Fruit fly (Drosophila melanogaster) whole organism, embryonic: ENCODE results near the gene CG32023.

Experiments used
- Asciz ChIP-seq: fragments of 200-800 bp; sonication (Bioruptor generic); optimal IDR thresholded peaks from 2 replicates; lab custom pipeline; 2017; ENCODE audit warnings: missing biosample characterization, mild to moderate bottlenecking, missing genetic modification characterization, missing genetic modification reagents
- Atf3 ChIP-seq: fragments of 200-800 bp; sonication (Bioruptor generic); optimal IDR thresholded peaks from 3 replicates; lab custom pipeline; 2016; ENCODE audit warnings: missing biosample characterization, missing genetic modification characterization
- Blimp-1 ChIP-seq: fragments of 200-800 bp; sonication (Bioruptor generic); optimal IDR thresholded peaks from 3 replicates; lab custom pipeline; 2018; ENCODE audit warnings: missing biosample characterization, missing genetic modification characterization, mild to moderate bottlenecking, moderate library complexity, missing genetic modification reagents
- CG12299 ChIP-seq: fragments of 200-800 bp; sonication (Bioruptor generic); optimal IDR thresholded peaks from 2 replicates; lab custom pipeline; 2018; ENCODE audit warnings: missing biosample characterization, mild to moderate bottlenecking, missing genetic modification characterization
- CG13624 ChIP-seq: fragments of 200-800 bp; sonication (Bioruptor generic); optimal IDR thresholded peaks from 2 replicates; lab custom pipeline; 2016; ENCODE audit warnings: missing biosample characterization, missing genetic modification characterization
- CG16779 ChIP-seq: fragments of 200-800 bp; sonication (Bioruptor generic); IDR thresholded peaks from 2 replicates; pipeline ENCODE4 v1.3.6; 2022; ENCODE audit warnings: missing biosample characterization, missing genetic modification characterization
- CG17802 ChIP-seq: fragments of 200-800 bp; sonication (Bioruptor generic); optimal IDR thresholded peaks from 2 replicates; lab custom pipeline; 2018; ENCODE audit warnings: missing biosample characterization, mild to moderate bottlenecking, missing genetic modification characterization, moderate library complexity
- CG2199 ChIP-seq: fragments of 200-800 bp; sonication (Bioruptor generic); IDR thresholded peaks from 3 replicates; pipeline ENCODE4 v1.3.6; 2022; ENCODE audit warnings: missing biosample characterization, missing genetic modification characterization
- CG3065 ChIP-seq: fragments of 200-800 bp; sonication (Bioruptor generic); optimal IDR thresholded peaks from 2 replicates; lab custom pipeline; 2016; ENCODE audit warnings: missing biosample characterization, missing genetic modification characterization
- CG31441 ChIP-seq: fragments of 200-800 bp; sonication (Bioruptor generic); IDR thresholded peaks from 2 replicates; pipeline ENCODE4 v1.3.6; 2022; ENCODE audit warnings: missing biosample characterization, missing genetic modification characterization
- CG32767 ChIP-seq: fragments of 200-800 bp; sonication (Bioruptor generic); IDR thresholded peaks from 2 replicates; pipeline ENCODE4 v1.3.6; 2022; ENCODE audit warnings: missing biosample characterization, missing genetic modification characterization
- CG6791 ChIP-seq: fragments of 200-800 bp; sonication (Bioruptor generic); IDR thresholded peaks from 3 replicates; pipeline ENCODE4 v1.3.6; 2022; ENCODE audit warnings: missing biosample characterization, missing genetic modification characterization; ENCODE audit not compliant: partially characterized antibody
- CG6813 ChIP-seq: fragments of 200-800 bp; sonication (Bioruptor generic); optimal IDR thresholded peaks from 2 replicates; lab custom pipeline; 2017; ENCODE audit warnings: missing biosample characterization, missing genetic modification characterization, mild to moderate bottlenecking, moderate library complexity, missing genetic modification reagents
- CG8089 ChIP-seq: fragments of 200-800 bp; sonication (Bioruptor generic); optimal IDR thresholded peaks from 3 replicates; lab custom pipeline; 2016; ENCODE audit warnings: missing biosample characterization, missing genetic modification characterization
- CG8388 ChIP-seq: fragments of 200-800 bp; sonication (Bioruptor generic); optimal IDR thresholded peaks from 2 replicates; lab custom pipeline; 2019; ENCODE audit warnings: missing biosample characterization, mild to moderate bottlenecking, missing genetic modification characterization, moderate library complexity
- CTCF ChIP-seq: fragments of 200-800 bp; sonication (Bioruptor generic); optimal IDR thresholded peaks from 2 replicates; lab custom pipeline; 2017; ENCODE audit warnings: missing biosample characterization, mild to moderate bottlenecking, missing genetic modification characterization, moderate library complexity
- D19A ChIP-seq: fragments of 200-800 bp; optimal IDR thresholded peaks from 3 replicates; lab custom pipeline; 2019; ENCODE audit warnings: missing biosample characterization, mild to moderate bottlenecking, missing genetic modification characterization, moderate library complexity
- HmgD ChIP-seq: fragments of 200-800 bp; sonication (Bioruptor generic); optimal IDR thresholded peaks from 3 replicates; lab custom pipeline; 2016; ENCODE audit warnings: missing biosample characterization, missing genetic modification characterization
- Kr ChIP-seq: fragments of 200-800 bp; sonication (Bioruptor generic); optimal IDR thresholded peaks from 2 replicates; lab custom pipeline; 2017; ENCODE audit warnings: missing biosample characterization, mild to moderate bottlenecking, missing genetic modification characterization
- MESR4 ChIP-seq: fragments of 200-800 bp; sonication (Bioruptor generic); optimal IDR thresholded peaks from 2 replicates; lab custom pipeline; 2018; ENCODE audit warnings: missing biosample characterization, mild to moderate bottlenecking, missing genetic modification characterization, moderate library complexity
- Max ChIP-seq: fragments of 200-800 bp; sonication (Bioruptor generic); optimal IDR thresholded peaks from 2 replicates; lab custom pipeline; 2016; ENCODE audit warnings: missing biosample characterization, mild to moderate bottlenecking, missing genetic modification characterization
- Med ChIP-seq: fragments of 200-800 bp; sonication (Bioruptor generic); peaks from one replicate; lab custom pipeline; 2016; ENCODE audit warnings: missing biosample characterization, missing genetic modification characterization, mild to moderate bottlenecking, inconsistent platforms, moderate library complexity
- amos ChIP-seq: fragments of 200-800 bp; sonication (Bioruptor generic); IDR thresholded peaks from 2 replicates; pipeline ENCODE4 v1.3.6; 2022; ENCODE audit warnings: missing biosample characterization, missing genetic modification characterization; ENCODE audit not compliant: partially characterized antibody
- az2 ChIP-seq: fragments of 200-800 bp; sonication (Bioruptor generic); optimal IDR thresholded peaks from 3 replicates; lab custom pipeline; 2016; ENCODE audit warnings: missing biosample characterization, missing genetic modification characterization
- cas ChIP-seq: fragments of 200-800 bp; sonication (Bioruptor generic); IDR thresholded peaks from 2 replicates; pipeline ENCODE4 v1.3.6; 2022; ENCODE audit warnings: missing biosample characterization, missing genetic modification characterization
- cg ChIP-seq: fragments of 200-800 bp; sonication (Bioruptor generic); optimal IDR thresholded peaks from 3 replicates; lab custom pipeline; 2019; ENCODE audit warnings: missing biosample characterization, mild to moderate bottlenecking, missing genetic modification characterization, moderate library complexity
- chif ChIP-seq, 2 experiments: fragments of 200-800 bp; sonication (Bioruptor generic); optimal IDR thresholded peaks; 3 replicates each; lab custom pipeline; 2016; ENCODE audit warnings: missing biosample characterization in 2 of 2, missing genetic modification characterization in 2 of 2
- ci ChIP-seq: fragments of 200-800 bp; sonication (Bioruptor generic); IDR thresholded peaks from 3 replicates; pipeline ENCODE4 v1.3.6; 2022; ENCODE audit warnings: missing biosample characterization, missing genetic modification characterization
- corto ChIP-seq: fragments of 200-800 bp; sonication (Bioruptor generic); optimal IDR thresholded peaks from 2 replicates; lab custom pipeline; 2016; ENCODE audit warnings: missing biosample characterization, mild to moderate bottlenecking, missing genetic modification characterization, moderate library complexity
- crol ChIP-seq: fragments of 200-800 bp; sonication (Bioruptor generic); IDR thresholded peaks from 2 replicates; pipeline ENCODE4 v1.3.6; 2022; ENCODE audit warnings: missing biosample characterization, missing genetic modification characterization
- crp ChIP-seq, 2 experiments: fragments of 200-800 bp; sonication (Bioruptor generic); optimal IDR thresholded peaks; 2 replicates in 1 of 2; 3 replicates in 1 of 2; lab custom pipeline; 2017; ENCODE audit warnings: missing biosample characterization in 2 of 2, missing genetic modification characterization in 2 of 2, mild to moderate bottlenecking in 1 of 2, moderate library complexity in 1 of 2
- dan ChIP-seq: fragments of 200-800 bp; sonication (Bioruptor generic); IDR thresholded peaks from 2 replicates; pipeline ENCODE4 v1.3.6; 2022; ENCODE audit warnings: missing biosample characterization, missing genetic modification characterization
- dimm ChIP-seq: fragments of 200-800 bp; sonication (Bioruptor generic); IDR thresholded peaks from 2 replicates; pipeline ENCODE4 v1.3.6; 2022; ENCODE audit warnings: missing biosample characterization, missing genetic modification characterization
- eve ChIP-seq, 2 experiments: fragments of >200 bp; optimal IDR thresholded peaks; 2 replicates each; lab custom pipeline; 2017; ENCODE audit warnings: missing biosample characterization in 2 of 2, missing genetic modification characterization in 2 of 2
- exex ChIP-seq: fragments of 200-800 bp; sonication (Bioruptor generic); optimal IDR thresholded peaks from 4 replicates; lab custom pipeline; 2018; ENCODE audit warnings: missing biosample characterization, mild to moderate bottlenecking, missing genetic modification characterization, moderate library complexity
- kah ChIP-seq: fragments of 200-800 bp; sonication (Bioruptor generic); optimal IDR thresholded peaks from 2 replicates; lab custom pipeline; 2018; ENCODE audit warnings: missing biosample characterization, mild to moderate bottlenecking, missing genetic modification characterization
- maf-S ChIP-seq: fragments of 200-800 bp; sonication (Bioruptor generic); optimal IDR thresholded peaks from 2 replicates; lab custom pipeline; 2016; ENCODE audit warnings: missing biosample characterization, missing genetic modification characterization
- pfk ChIP-seq: fragments of 200-800 bp; sonication (Bioruptor generic); optimal IDR thresholded peaks from 2 replicates; lab custom pipeline; 2018; ENCODE audit warnings: missing biosample characterization, mild to moderate bottlenecking, missing genetic modification characterization, moderate library complexity
- sc ChIP-seq, 3 experiments: fragments of >200 bp in 2 of 3; fragments of 200-800 bp in 1 of 3; sonication (Bioruptor generic) in 1 of 3; optimal IDR thresholded peaks; 2 replicates in 2 of 3; 3 replicates in 1 of 3; lab custom pipeline; 2017; ENCODE audit warnings: mild to moderate bottlenecking in 1 of 3, missing biosample characterization in 1 of 3, missing genetic modification characterization in 1 of 3, missing genetic modification reagents in 1 of 3
- so ChIP-seq: fragments of 200-800 bp; sonication (Bioruptor generic); IDR thresholded peaks from 3 replicates; pipeline ENCODE4 v1.3.6; 2022; ENCODE audit warnings: missing biosample characterization, missing genetic modification characterization
- sqz ChIP-seq: fragments of 200-800 bp; sonication (Bioruptor generic); optimal IDR thresholded peaks from 3 replicates; lab custom pipeline; 2018; ENCODE audit warnings: missing biosample characterization, mild to moderate bottlenecking, missing genetic modification characterization
- stwl ChIP-seq: fragments of 200-800 bp; sonication (Bioruptor generic); optimal IDR thresholded peaks from 3 replicates; lab custom pipeline; 2018; ENCODE audit warnings: missing biosample characterization, mild to moderate bottlenecking, missing genetic modification characterization, moderate library complexity
- vvl ChIP-seq: fragments of 200-800 bp; sonication (Bioruptor generic); IDR thresholded peaks from 2 replicates; pipeline ENCODE4 v1.3.6; 2022; ENCODE audit warnings: missing biosample characterization, missing genetic modification characterization
- wek ChIP-seq: fragments of 200-800 bp; sonication (Bioruptor generic); optimal IDR thresholded peaks from 3 replicates; lab custom pipeline; 2018; ENCODE audit warnings: missing biosample characterization, mild to moderate bottlenecking, missing genetic modification characterization, moderate library complexity

CG32023 gene

dm6 chr3L:8826038-8826437, 22.1 kb upstream of the CG32023 start (continued):
- TF ChIP-seq crol (GFP tag; lab: Robert Waterston, UW), result peak; percentile 22; the same call in 1 of the 2 replicates
- TF ChIP-seq Blimp-1 (GFP tag; lab: Kevin White, UChicago), result peak; percentile 36
- no peak for TF ChIP-seq dan (GFP tag; lab: Robert Waterston, UW)
- TF ChIP-seq dimm, result no peak
- no peak for TF ChIP-seq MESR4
- TF ChIP-seq CG8089 (GFP tag; lab: Kevin White, UChicago), result no peak
- TF ChIP-seq exex (tag; lab: Kevin White, UChicago), result no peak
- TF ChIP-seq cas (GFP tag; lab: Robert Waterston, UW), result no peak
- TF ChIP-seq HmgD, result no peak
- no peak for TF ChIP-seq CG3065 (GFP tag; lab: Kevin White, UChicago)
- peak; percentile 13 for TF ChIP-seq CG17802
- TF ChIP-seq maf-S (GFP tag; lab: Kevin White, UChicago), result no peak
- peak; percentile 4 for TF ChIP-seq Med
- TF ChIP-seq crp (GFP tag; optimal IDR thresholded peaks at IDR 0.05; lab: Kevin White, UChicago), result no peak
- peak; percentile 22; the same call in 1 of the 3 replicates for TF ChIP-seq ci (GFP tag; lab: Robert Waterston, UW)
- TF ChIP-seq CG6813 (GFP tag; lab: Kevin White, UChicago), result no peak
- no peak for TF ChIP-seq pfk (GFP tag; lab: Kevin White, UChicago)
- TF ChIP-seq CG13624 (GFP tag; lab: Kevin White, UChicago), result no peak
- TF ChIP-seq chif (GFP tag; optimal IDR thresholded peaks at IDR 0.05; lab: Kevin White, UChicago), result no peak
- no peak for TF ChIP-seq Atf3 (GFP tag; lab: Kevin White, UChicago)
- TF ChIP-seq az2, result no peak
- no peak for TF ChIP-seq stwl (tag; lab: Kevin White, UChicago)
- no peak for TF ChIP-seq kah
- 0 out of 3 replicates have a peak, but pooled peaks have one; percentile 29 for TF ChIP-seq so
- no peak for TF ChIP-seq wek
- 0 out of 2 replicates have a peak, but pooled peaks have one; percentile 6 for TF ChIP-seq vvl (GFP tag; lab: Robert Waterston, UW)
- no peak for TF ChIP-seq sc (optimal IDR thresholded peaks at IDR 0.05; lab: Kevin White, UChicago)
- TF ChIP-seq sc (GFP tag; optimal IDR thresholded peaks at IDR 0.05; lab: Kevin White, UChicago), result no peak
- TF ChIP-seq CG6791 (GFP tag; lab: Robert Waterston, UW), result 0 out of 3 replicates have a peak, but pooled peaks have one; percentile 31
- TF ChIP-seq amos, result no peak
- no peak for TF ChIP-seq CG12299 (tag; lab: Kevin White, UChicago)
- no peak for TF ChIP-seq CG32767 (GFP tag; lab: Robert Waterston, UW)
- no peak for TF ChIP-seq Max (GFP tag; lab: Kevin White, UChicago)

dm6 chr3L:8825560-8825959, 21.6 kb upstream of the CG32023 start:
- TF ChIP-seq cg (GFP tag; lab: Kevin White, UChicago) (peak; percentile 1), sqz (peak; percentile 9), eve (GFP tag; optimal IDR thresholded peaks at IDR 0.05; lab: Kevin White, UChicago) (peak in 1 of 2 experiments; percentile 47), Med (peak; percentile 31), Asciz (GFP tag; lab: Kevin White, UChicago) (no peak), corto (GFP tag; lab: Kevin White, UChicago) (peak; percentile 41), CG31441 (no peak), Kr (peak; percentile 33), CG8388 (GFP tag; lab: Kevin White, UChicago) (peak; percentile 1), D19A (tag; lab: Kevin White, UChicago) (no peak), CG2199 (GFP tag; lab: Robert Waterston, UW) (no peak), CTCF (GFP tag; lab: Kevin White, UChicago) (no peak), CG16779 (no peak)
